Worm (Caenorhabditis elegans) whole organism, early embryonic: ENCODE results near the gene dmd-4.

Source experiments
- ama-1 ChIP-seq: fragments of 150-350 bp; optimal IDR thresholded peaks from 2 replicates; lab custom pipeline; 2014
- flt-1 ChIP-seq: fragments of 200-800 bp; sonication (Bioruptor generic); IDR thresholded peaks from 2 replicates; pipeline ENCODE4 v1.3.6; 2022; ENCODE audit warnings: missing genetic modification characterization, missing compliant biosample characterization
- hmg-4 ChIP-seq: fragments of 200-800 bp; sonication (Bioruptor generic); optimal IDR thresholded peaks from 2 replicates; lab custom pipeline; 2018; ENCODE audit warnings: mild to moderate bottlenecking, missing genetic modification characterization, missing compliant biosample characterization

DNA sequence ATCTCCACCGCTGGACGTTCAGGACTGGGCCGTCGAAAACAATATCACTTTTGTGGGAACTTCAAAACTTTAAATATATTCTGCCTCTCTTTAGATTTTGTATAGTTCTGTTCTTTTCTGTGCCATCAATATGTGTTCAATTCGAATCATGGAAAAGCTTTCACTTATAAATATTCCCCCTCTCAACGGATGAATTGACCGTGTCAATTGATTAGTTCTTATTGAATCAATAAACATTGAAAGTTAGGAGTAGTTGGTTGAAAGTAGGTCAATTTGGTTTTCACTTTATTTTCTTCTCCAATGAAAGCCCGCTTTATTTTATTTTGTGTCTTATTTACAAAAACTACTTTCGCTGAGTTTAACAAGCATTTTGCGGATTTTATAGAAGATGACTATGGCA lies 36.6 kb upstream of the dmd-4 start, which contains the start of gene lips-8:
- TF ChIP-seq hmg-4 (GFP tag; lab: Kevin White, UChicago) = no peak
- no peak for TF ChIP-seq flt-1 (GFP tag; lab: Robert Waterston, UW)
- TF ChIP-seq ama-1 (lab: Kevin White, UChicago) = no peak
